Fruit fly (Drosophila melanogaster): ENCODE data around the gene Prp39.

Gene Prp39

DNA sequence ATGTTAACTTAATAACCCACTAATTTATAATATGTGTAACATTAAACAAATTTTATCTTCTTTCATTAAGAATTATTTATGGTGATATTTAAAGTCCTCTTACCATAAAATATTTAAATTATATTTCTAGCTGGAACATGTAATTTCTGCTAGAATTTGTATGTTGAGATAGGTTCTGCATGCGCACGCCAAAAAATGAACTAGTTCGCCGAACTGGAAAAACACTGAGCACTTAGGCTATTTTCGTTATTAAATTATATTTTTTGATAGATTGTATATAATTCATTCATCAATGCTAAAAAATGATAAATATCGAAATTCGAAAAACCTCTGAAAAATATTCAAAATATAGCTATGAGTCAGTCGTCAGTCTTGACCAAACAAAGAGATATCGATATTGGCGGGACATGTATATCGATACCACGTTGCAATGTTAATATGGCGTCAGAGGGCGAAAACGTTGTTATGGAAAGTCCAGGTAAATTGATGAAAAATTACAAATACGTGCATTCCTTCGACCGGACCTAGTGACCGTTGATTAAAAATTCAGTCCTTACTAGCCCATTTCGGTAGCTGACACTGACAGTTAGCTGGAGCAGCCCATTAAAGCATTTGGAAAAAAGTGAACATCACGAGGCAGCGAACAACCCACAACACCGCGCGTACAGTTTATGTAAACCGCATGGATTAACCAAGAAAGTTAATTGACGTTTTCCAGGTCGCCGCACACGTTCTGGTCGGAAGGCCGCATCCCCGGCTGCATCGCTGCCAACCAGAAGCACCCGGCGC is at the start of gene Prp39:
Prp39 (plus strand) TSS at position 426 of the 789 bp plus-strand sequence.
- TF ChIP-seq h (optimal IDR thresholded peaks at IDR 0.05) (no peak), Myc (optimal IDR thresholded peaks at IDR 0.05) (no peak), ttk (optimal IDR thresholded peaks at IDR 0.05) (no peak)

DNA sequence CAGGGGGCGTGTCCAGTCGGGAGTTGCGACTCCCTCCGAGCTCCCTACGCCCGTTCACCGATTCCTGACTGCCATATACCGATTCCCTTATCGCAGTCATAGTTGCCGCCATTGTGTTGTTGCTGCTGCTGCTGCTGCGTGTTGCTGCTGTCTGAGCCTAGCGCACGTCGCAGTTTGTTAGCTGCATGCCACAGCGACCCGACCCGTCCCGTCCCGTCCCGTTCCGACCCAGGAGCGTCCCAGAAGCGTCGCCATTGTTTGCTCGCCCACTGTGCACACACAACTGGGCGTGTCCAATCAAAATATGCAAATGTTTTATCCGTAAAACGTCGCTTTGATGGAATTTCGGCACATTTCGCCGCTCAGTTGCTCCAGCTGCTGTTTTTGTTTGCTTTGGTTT is 36.2 kb upstream of the Prp39 start:
- TF ChIP-seq Sin3A (optimal IDR thresholded peaks at IDR 0.05) (no peak), insv (optimal IDR thresholded peaks at IDR 0.05) (no peak), ttk (optimal IDR thresholded peaks at IDR 0.05) (no peak), h (optimal IDR thresholded peaks at IDR 0.05) (no peak), Myc (optimal IDR thresholded peaks at IDR 0.05) (no peak), psq (optimal IDR thresholded peaks at IDR 0.05) (no peak)

DNA sequence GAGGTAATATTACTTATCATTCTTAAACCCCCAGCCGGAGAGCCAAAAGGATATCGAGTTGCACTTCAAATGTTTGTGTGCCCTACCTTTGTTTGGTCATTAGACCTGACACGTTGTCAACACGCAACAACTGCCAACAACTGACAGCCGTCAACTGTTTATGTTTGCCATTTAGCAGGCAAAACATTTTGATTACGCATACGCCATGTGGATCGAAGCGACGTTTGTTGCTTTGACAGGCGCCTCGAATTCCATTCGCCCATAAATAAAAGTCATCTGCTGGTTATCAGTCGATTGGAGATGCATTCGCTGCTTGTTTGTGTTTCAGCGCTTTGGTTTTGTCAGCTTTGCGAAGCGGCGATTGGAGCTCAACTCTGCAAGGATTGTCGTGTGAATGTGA is 22.6 kb upstream of the Prp39 start, which contains the start of gene CG34295:
CG34295 (plus strand) TSS at position 301 of the 400 bp plus-strand sequence.
- no peak for TF ChIP-seq h (optimal IDR thresholded peaks at IDR 0.05)
- TF ChIP-seq Sin3A (optimal IDR thresholded peaks at IDR 0.05): no peak
- TF ChIP-seq Myc (optimal IDR thresholded peaks at IDR 0.05): no peak
- no peak for TF ChIP-seq insv (optimal IDR thresholded peaks at IDR 0.05)

DNA sequence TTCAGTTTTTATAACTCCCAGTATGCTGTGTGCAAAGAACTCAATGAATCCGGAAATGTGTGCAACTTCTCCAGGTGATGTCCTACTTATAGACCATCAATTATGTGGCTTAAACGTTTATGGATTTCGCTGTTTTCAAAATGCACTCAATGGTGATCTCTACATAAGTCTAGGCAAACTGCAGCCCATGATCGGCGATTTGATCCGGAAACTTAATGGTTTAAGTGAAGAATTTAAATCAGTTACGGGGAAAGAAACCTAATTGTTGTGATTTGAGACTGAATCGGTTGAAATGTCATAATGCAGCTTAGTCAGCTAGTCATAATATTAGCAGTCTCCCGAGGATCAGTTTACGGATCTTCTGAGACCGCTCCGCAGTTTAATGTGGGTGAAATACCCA is 21.7 kb upstream of the Prp39 start, which contains the start of gene intr:
intr (plus strand) TSS at position 301 of the 400 bp plus-strand sequence.
- TF ChIP-seq Myc (optimal IDR thresholded peaks at IDR 0.05) (no peak), h (optimal IDR thresholded peaks at IDR 0.05) (no peak)

DNA sequence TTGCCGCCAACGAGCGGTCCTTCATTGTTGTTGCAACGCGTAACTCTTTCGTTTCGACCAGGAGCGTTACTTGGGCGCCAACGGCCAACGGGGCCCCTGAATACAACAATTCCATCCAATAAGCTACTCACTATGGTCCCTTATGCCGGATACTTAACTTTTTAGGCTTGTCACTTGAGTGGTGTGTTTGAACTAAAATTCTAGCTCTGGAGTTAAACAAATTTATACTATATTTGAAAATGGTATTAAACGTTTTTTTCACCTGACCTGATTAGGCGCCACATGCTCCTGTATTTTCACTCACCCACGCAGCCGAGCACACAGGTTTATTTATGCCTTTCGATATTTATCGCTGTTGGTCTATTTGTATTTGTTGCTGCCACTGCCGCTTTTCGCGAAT is 6.7 kb upstream of the Prp39 start:
- TF ChIP-seq Sin3A (optimal IDR thresholded peaks at IDR 0.05): no peak
- no peak for TF ChIP-seq Myc (optimal IDR thresholded peaks at IDR 0.05)
- no peak for TF ChIP-seq h (optimal IDR thresholded peaks at IDR 0.05)
- TF ChIP-seq insv (optimal IDR thresholded peaks at IDR 0.05): no peak
- TF ChIP-seq ttk (optimal IDR thresholded peaks at IDR 0.05): no peak
- TF ChIP-seq psq (optimal IDR thresholded peaks at IDR 0.05): no peak

DNA sequence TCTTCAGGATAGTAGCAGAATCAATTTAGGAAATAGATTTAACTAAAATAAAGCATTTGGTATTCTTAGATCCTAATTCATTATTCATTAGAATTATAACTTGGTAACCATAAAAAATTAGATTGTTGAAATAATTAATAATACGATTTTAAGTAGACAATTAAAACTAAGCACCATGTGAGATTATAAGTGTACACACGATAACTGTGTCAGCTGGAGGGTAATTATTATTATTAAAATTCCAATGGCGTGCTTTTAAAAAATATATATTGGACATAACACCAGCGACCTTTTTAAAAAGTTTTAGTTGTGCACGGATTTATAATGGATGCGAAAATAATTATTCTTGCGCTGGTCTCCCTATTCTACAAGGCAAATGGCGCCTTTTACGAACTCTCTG is 5.5 kb upstream of the Prp39 start, which contains the start of gene CheB98a:
CheB98a (plus strand) TSS at position 301 of the 400 bp plus-strand sequence.
- TF ChIP-seq Myc (optimal IDR thresholded peaks at IDR 0.05): no peak

DNA sequence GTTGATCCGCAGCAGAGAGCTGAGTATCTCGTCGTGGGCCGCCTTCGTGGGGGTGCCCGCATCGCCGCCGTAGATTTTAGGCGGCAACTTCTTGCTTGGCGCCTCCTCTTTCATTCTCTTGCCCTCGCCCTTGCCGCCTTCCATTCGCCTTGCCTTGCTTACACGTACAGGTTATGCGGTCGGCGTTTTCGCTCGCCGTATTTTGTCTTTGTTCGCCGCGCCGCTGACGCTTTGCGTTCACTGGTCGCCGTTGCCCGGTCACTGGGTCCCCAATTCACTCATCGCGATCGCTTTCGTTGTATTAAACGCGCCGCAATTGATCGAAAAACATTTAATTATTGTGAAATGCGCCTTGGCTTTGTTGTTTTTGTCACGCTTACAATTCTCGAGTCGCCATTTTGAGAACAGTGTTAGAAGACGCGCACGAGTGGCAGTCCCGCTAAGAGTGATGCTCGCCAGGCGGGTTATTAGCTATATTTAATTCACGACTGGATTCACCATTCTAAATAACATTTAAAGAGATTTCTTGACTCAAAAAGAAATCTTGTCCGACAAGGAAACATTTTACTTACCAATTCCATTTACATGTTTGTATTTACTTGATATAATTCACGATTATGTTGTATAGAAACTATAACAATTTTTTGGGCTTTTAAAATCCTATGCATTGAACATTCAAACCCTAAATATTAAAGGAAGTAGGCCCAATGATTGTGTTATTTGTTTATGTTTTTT is 793 bp upstream of the Prp39 start, which contains the start of gene wdn:
wdn (minus strand) TSS at position 396 of the 735 bp plus-strand sequence.
- TF ChIP-seq ttk (optimal IDR thresholded peaks at IDR 0.05) (no peak), Sin3A (optimal IDR thresholded peaks at IDR 0.05) (no peak), insv (optimal IDR thresholded peaks at IDR 0.05) (no peak), psq (optimal IDR thresholded peaks at IDR 0.05) (no peak), h (optimal IDR thresholded peaks at IDR 0.05) (no peak), Myc (optimal IDR thresholded peaks at IDR 0.05) (no peak)

DNA sequence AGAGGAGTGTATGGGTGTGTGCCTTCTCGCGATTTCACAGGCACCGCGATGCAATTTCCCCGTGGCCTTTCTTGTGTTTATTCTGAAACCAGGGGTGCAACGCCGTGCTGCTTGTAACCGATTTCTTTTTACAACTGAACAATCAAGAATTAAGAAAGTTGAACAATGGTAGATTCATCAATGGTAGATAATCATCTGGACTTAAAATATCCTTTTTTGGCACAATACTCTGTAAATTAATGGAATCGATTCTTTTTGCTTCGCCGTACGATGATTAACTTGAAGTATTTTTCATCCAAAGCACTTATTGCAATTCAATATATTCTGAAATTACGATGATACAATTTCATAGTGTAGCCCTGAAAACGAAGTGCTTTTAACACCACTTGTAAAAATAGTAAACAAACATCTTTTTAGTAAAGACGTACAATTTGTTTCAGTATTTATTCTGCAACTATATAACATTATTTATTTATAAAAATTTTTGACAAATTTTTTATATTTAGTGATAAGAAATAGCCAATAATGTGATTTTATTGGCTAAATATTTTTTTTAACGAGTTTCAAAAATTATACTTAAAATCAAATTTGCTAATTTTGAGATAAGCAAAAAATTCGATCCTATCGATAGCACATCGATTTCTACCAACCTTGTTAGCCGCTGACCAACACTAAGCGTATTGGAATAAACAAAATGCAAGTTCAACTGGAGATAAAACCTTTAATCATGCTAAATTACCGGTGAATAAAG is 7.8 kb downstream of the Prp39 start, which contains the start of the genes CG1523 and CG1647:
CG1523 (minus strand) TSS at position 114 of the 751 bp plus-strand sequence.
CG1647 (plus strand) TSS at position 667 of the 751 bp plus-strand sequence.
- TF ChIP-seq psq (optimal IDR thresholded peaks at IDR 0.05) (no peak), Sin3A (optimal IDR thresholded peaks at IDR 0.05) (no peak), insv (optimal IDR thresholded peaks at IDR 0.05) (no peak), ttk (optimal IDR thresholded peaks at IDR 0.05) (no peak), Myc (optimal IDR thresholded peaks at IDR 0.05) (no peak), h (optimal IDR thresholded peaks at IDR 0.05) (no peak)

DNA sequence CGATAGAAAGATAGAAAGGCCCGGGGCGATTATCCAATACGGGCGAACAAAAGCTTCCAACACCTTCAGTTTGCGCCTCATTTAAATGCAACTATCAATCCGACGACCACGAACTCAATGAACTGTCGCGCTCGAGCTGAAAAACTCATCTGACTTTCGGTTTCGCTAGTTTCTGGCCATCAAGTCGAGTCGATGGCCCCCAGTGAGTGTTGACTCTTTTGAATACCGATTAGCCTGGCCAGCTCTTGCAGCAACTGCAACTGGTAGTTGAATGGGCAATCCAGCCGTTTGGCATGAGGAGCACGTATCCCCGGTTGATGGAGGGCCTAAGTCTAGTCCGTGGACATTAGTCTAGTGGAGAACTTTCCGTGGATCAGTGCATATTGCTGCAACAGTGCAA is 15.3 kb downstream of the Prp39 start:
- TF ChIP-seq psq (optimal IDR thresholded peaks at IDR 0.05): no peak
- TF ChIP-seq ttk (optimal IDR thresholded peaks at IDR 0.05): no peak
- no peak for TF ChIP-seq Myc (optimal IDR thresholded peaks at IDR 0.05)
- TF ChIP-seq Sin3A (optimal IDR thresholded peaks at IDR 0.05): no peak
- TF ChIP-seq h (optimal IDR thresholded peaks at IDR 0.05): no peak
- no peak for TF ChIP-seq insv (optimal IDR thresholded peaks at IDR 0.05)

DNA sequence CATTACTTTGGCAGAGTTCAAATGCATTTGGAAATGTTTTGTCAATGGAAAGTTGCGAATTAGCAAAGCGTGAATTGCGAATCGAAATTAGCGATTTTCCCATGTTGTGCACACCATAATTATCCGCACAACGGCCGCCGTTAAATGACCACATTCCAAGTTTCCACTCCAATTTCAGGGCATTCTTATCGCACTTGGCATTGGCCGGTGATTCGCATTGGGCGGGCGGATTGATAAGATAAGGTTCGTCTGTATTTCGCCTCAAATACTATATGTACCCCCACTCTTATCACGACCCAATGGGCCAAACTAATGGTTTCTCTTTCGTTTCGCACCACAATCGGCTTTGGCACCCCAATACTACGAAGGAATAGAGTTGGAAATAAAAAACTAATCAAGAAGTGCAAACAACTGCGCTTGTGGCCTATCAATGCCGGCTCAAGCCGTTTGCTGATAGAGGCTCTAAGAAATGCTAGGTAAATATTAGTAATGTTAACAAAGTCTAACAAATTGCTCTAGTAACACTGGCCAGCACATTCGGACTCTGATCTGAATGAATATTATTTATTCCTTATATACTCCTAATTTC is 17.5 kb downstream of the Prp39 start:
- TF ChIP-seq insv (optimal IDR thresholded peaks at IDR 0.05) (no peak), Sin3A (optimal IDR thresholded peaks at IDR 0.05) (no peak), h (optimal IDR thresholded peaks at IDR 0.05) (no peak), ttk (optimal IDR thresholded peaks at IDR 0.05) (no peak), psq (optimal IDR thresholded peaks at IDR 0.05) (no peak), Myc (optimal IDR thresholded peaks at IDR 0.05) (no peak)

DNA sequence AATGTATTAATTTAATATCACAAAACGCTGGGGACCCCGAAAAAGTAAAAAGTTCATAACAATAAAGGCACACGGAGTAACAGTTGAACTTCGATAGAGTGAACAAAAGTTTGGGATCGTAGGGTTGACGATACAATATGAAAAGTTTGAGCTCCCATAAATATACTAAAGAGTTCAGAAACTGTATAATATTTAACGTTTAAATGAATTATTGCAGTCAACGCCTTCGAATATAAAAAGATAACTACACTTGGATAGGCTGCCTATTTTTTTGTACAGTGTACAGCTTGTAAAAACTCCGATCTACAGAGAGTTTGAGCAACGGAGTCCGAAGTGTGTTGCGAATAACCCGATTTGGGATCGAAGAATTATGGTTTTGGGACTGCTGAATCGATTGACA is 18.8 kb downstream of the Prp39 start:
- TF ChIP-seq Sin3A (optimal IDR thresholded peaks at IDR 0.05): no peak
- TF ChIP-seq psq (optimal IDR thresholded peaks at IDR 0.05): no peak
- no peak for TF ChIP-seq h (optimal IDR thresholded peaks at IDR 0.05)
- TF ChIP-seq Myc (optimal IDR thresholded peaks at IDR 0.05): no peak
- TF ChIP-seq ttk (optimal IDR thresholded peaks at IDR 0.05): no peak
- TF ChIP-seq insv (optimal IDR thresholded peaks at IDR 0.05): no peak

DNA sequence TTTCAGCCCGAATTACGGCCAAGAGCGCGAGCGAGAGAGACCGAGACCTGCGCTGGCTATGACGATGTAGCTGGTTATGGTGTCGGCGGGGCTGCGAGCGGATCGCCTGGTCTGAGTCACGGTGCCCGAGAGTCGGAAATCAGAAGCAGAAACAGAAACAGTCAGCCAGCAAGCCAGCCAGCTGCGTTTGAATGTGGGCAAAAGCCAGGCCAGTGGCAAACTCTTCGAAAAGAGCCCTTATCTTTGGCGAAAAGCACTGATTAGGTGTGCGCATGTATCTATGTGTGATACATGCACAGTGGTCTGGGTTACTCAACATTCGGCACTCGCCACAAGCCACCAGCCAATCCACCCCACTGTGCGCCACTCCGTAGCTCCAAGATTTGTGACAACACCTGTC is 19.3 kb downstream of the Prp39 start:
- no peak for TF ChIP-seq h (optimal IDR thresholded peaks at IDR 0.05)
- no peak for TF ChIP-seq insv (optimal IDR thresholded peaks at IDR 0.05)
- TF ChIP-seq ttk (optimal IDR thresholded peaks at IDR 0.05): no peak
- TF ChIP-seq Sin3A (optimal IDR thresholded peaks at IDR 0.05): no peak
- no peak for TF ChIP-seq psq (optimal IDR thresholded peaks at IDR 0.05)
- TF ChIP-seq Myc (optimal IDR thresholded peaks at IDR 0.05): no peak
